Fruit fly (Drosophila melanogaster): ENCODE measurements around the gene CG3108.

Gene CG3108

DNA sequence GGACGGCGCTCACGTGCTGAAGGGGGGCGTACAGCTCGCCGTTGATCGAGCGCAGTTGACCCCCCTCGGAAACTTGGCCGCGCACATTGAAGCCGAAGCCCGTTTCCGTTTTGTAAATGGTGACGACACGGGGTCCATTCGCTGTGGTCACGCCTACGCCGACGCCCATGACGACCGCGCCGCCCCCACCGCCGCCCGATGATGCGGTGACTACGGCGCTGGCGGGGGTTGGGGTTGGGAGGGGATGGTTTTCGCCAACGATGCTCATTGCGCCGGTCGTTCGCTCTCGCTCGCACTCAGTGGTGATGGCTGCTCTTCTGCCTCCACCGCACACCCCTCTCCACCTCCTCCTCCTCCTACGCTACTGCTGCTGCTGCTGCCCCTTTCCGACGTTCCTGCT lies 44.3 kb downstream of the CG3108 start:
- no peak; the same call in 1 of the 2 replicates for TF ChIP-seq rib (GFP tag; IDR thresholded peaks at IDR 0.05)
- no peak for TF ChIP-seq ems (GFP tag; optimal IDR thresholded peaks at IDR 0.05)
- TF ChIP-seq CG32767 (GFP tag; IDR thresholded peaks at IDR 0.05) = no peak; the same call in 1 of the 2 replicates
- no peak for TF ChIP-seq CG9609 (GFP tag; optimal IDR thresholded peaks at IDR 0.05)
- no peak for TF ChIP-seq gcm (GFP tag; optimal IDR thresholded peaks at IDR 0.05)
- no peak for TF ChIP-seq Nf-YB (GFP tag; optimal IDR thresholded peaks at IDR 0.05)
- no peak for TF ChIP-seq tap (tag; optimal IDR thresholded peaks at IDR 0.05)
- TF ChIP-seq CG9876 (GFP tag; optimal IDR thresholded peaks at IDR 0.05) = no peak
- TF ChIP-seq bowl (GFP tag; IDR thresholded peaks at IDR 0.05) = no peak
- TF ChIP-seq CG5180 (GFP tag; optimal IDR thresholded peaks at IDR 0.05) = no peak
- peak; percentile 9 for TF ChIP-seq Hmr (GFP tag; optimal IDR thresholded peaks at IDR 0.05)
- 0 out of 2 replicates have a peak, but pooled peaks have one; percentile 4 for TF ChIP-seq CG5953 (GFP tag; IDR thresholded peaks at IDR 0.05)
- TF ChIP-seq aop (GFP tag; IDR thresholded peaks at IDR 0.05) = no peak
- TF ChIP-seq CG9797 (GFP tag; optimal IDR thresholded peaks at IDR 0.05) = no peak
- TF ChIP-seq sc (optimal IDR thresholded peaks at IDR 0.05) = no peak
- no peak for TF ChIP-seq sc (GFP tag; optimal IDR thresholded peaks at IDR 0.05)
- TF ChIP-seq CTCF (GFP tag; optimal IDR thresholded peaks at IDR 0.05) = no peak
- TF ChIP-seq ci (GFP tag; IDR thresholded peaks at IDR 0.05) = peak; percentile 69; the same call in 2 of the 3 replicates
- TF ChIP-seq Camta (GFP tag; optimal IDR thresholded peaks at IDR 0.05) = no peak
- no peak for TF ChIP-seq CG10959 (GFP tag; IDR thresholded peaks at IDR 0.05)
- peak; percentile 18 for TF ChIP-seq CG1603 (tag; optimal IDR thresholded peaks at IDR 0.05)
- TF ChIP-seq kay (GFP tag; optimal IDR thresholded peaks at IDR 0.05) = no peak
- no peak for TF ChIP-seq Hmx (GFP tag; optimal IDR thresholded peaks at IDR 0.05)
- peak; percentile 35; the same call in 1 of the 2 replicates for TF ChIP-seq seq (GFP tag; IDR thresholded peaks at IDR 0.05)
- TF ChIP-seq Optix (GFP tag; IDR thresholded peaks at IDR 0.05) = no peak
- TF ChIP-seq CG13424 (tag; optimal IDR thresholded peaks at IDR 0.05) = no peak
- TF ChIP-seq pita (GFP tag; optimal IDR thresholded peaks at IDR 0.05) = no peak
- no peak for TF ChIP-seq gcm2 (GFP tag; optimal IDR thresholded peaks at IDR 0.05)
- no peak for TF ChIP-seq Blimp-1 (GFP tag; optimal IDR thresholded peaks at IDR 0.05)
- no peak for TF ChIP-seq CG7963 (GFP tag; IDR thresholded peaks at IDR 0.05; ENCODE audit: partially characterized antibody)
- peak; percentile 36; the same call in 1 of the 3 replicates for TF ChIP-seq Aef1 (GFP tag; IDR thresholded peaks at IDR 0.05)
- no peak for TF ChIP-seq CG10274 (GFP tag; optimal IDR thresholded peaks at IDR 0.05)
- TF ChIP-seq Mrtf (GFP tag; IDR thresholded peaks at IDR 0.05) = peak; percentile 50; the same call in 1 of the 3 replicates
- TF ChIP-seq ranshi (GFP tag; IDR thresholded peaks at IDR 0.05) = 0 out of 2 replicates have a peak, but pooled peaks have one; percentile 34
- TF ChIP-seq ase (GFP tag; IDR thresholded peaks at IDR 0.05) = peak; percentile 27; the same call in 1 of the 3 replicates
- TF ChIP-seq phol (tag; optimal IDR thresholded peaks at IDR 0.05) = no peak
- no peak for TF ChIP-seq ap (GFP tag; IDR thresholded peaks at IDR 0.05)
- no peak for TF ChIP-seq CG11560 (tag; IDR thresholded peaks at IDR 0.05)
- no peak for TF ChIP-seq peb (GFP tag; IDR thresholded peaks at IDR 0.05)
- TF ChIP-seq CG10565 (GFP tag; optimal IDR thresholded peaks at IDR 0.05) = no peak
- TF ChIP-seq ttk (GFP tag; IDR thresholded peaks at IDR 0.05) = peak; percentile 33; the same call in 1 of the 2 replicates
- TF ChIP-seq CG14014 (GFP tag; IDR thresholded peaks at IDR 0.05) = 0 out of 2 replicates have a peak, but pooled peaks have one; percentile 8
- TF ChIP-seq Myb (GFP tag; optimal IDR thresholded peaks at IDR 0.05) = no peak
- TF ChIP-seq CG14050 (GFP tag; IDR thresholded peaks at IDR 0.05) = 0 out of 3 replicates have a peak, but pooled peaks have one; percentile 16
- peak; percentile 42 for TF ChIP-seq Antp (GFP tag; optimal IDR thresholded peaks at IDR 0.05)
- no peak for TF ChIP-seq CG8089 (GFP tag; optimal IDR thresholded peaks at IDR 0.05)
- TF ChIP-seq CG15696 (tag; optimal IDR thresholded peaks at IDR 0.05) = no peak
- no peak for TF ChIP-seq CG7786 (GFP tag; optimal IDR thresholded peaks at IDR 0.05)
- TF ChIP-seq CG7928 (GFP tag; optimal IDR thresholded peaks at IDR 0.05) = no peak
- TF ChIP-seq cwo (GFP tag; optimal IDR thresholded peaks at IDR 0.05) = peak; percentile 62
- TF ChIP-seq HmgZ (tag; optimal IDR thresholded peaks at IDR 0.05) = no peak
- TF ChIP-seq CG17829 (tag; optimal IDR thresholded peaks at IDR 0.05) = no peak
- peak; percentile 6 for TF ChIP-seq Xbp1 (GFP tag; optimal IDR thresholded peaks at IDR 0.05)

Data from whole organism, embryonic.